Worm (Caenorhabditis elegans) whole organism, L1 larva: ENCODE results near the gene E02C12.11.

Source experiments
- aly-2 ChIP-seq: fragments of 150-350 bp; optimal IDR thresholded peaks from 2 replicates; lab custom pipeline; 2014; ENCODE audit warnings: missing biosample characterization, missing genetic modification characterization
- ceh-90 ChIP-seq: sonication (generic microtip); optimal IDR thresholded peaks from 2 replicates; lab custom pipeline; 2016; ENCODE audit warnings: missing genetic modification characterization, missing compliant biosample characterization
- dpl-1 ChIP-seq, 3 experiments: fragments of 150-350 bp in 2 of 3; sonication (generic microtip) in 1 of 3; optimal IDR thresholded peaks; 2 replicates each; lab custom pipeline; 2014 to 2017; ENCODE audit warnings: missing biosample characterization in 3 of 3, missing genetic modification characterization in 3 of 3, missing genetic modification reagents in 3 of 3
- nhr-12 ChIP-seq: sonication (generic microtip); optimal IDR thresholded peaks from 2 replicates; lab custom pipeline; 2017; ENCODE audit warnings: missing biosample characterization, missing genetic modification characterization
- nhr-77 ChIP-seq: fragments of 150-350 bp; optimal IDR thresholded peaks from 2 replicates; lab custom pipeline; 2014; ENCODE audit warnings: missing biosample characterization, missing genetic modification characterization
- nhr-85 ChIP-seq: sonication (generic microtip); peaks from one replicate; lab custom pipeline; 2016; ENCODE audit warnings: missing genetic modification characterization, inconsistent platforms, missing compliant biosample characterization
- skn-1 ChIP-seq: fragments of 150-350 bp; optimal IDR thresholded peaks from 2 replicates; lab custom pipeline; 2014; ENCODE audit warnings: missing biosample characterization, missing genetic modification characterization
- snpc-4 ChIP-seq: fragments of 150-350 bp; optimal IDR thresholded peaks from 2 replicates; lab custom pipeline; 2014; ENCODE audit warnings: missing biosample characterization, missing genetic modification characterization
- unc-62 ChIP-seq: fragments of 150-350 bp; optimal IDR thresholded peaks from 2 replicates; lab custom pipeline; 2014; ENCODE audit warnings: missing biosample characterization, missing genetic modification reagents, missing genetic modification characterization
- ztf-11 ChIP-seq, 2 experiments: sonication (generic microtip); optimal IDR thresholded peaks; 2 replicates each; lab custom pipeline; 2016 to 2017; ENCODE audit warnings: missing genetic modification characterization in 2 of 2, missing biosample characterization in 1 of 2, missing compliant biosample characterization in 1 of 2

ce11 chrV:9370986-9371385 lies 8.7 kb downstream of the E02C12.11 start, which contains the start of gene E02C12.6:
- TF ChIP-seq nhr-85 (tag; lab: Kevin White, UChicago) (no peak), ztf-11 (tag; optimal IDR thresholded peaks at IDR 0.05; lab: Kevin White, UChicago) (no peak), nhr-12 (tag; lab: Kevin White, UChicago) (no peak), nhr-77 (tag; lab: Kevin White, UChicago) (no peak), skn-1 (no peak), dpl-1 (GFP tag; optimal IDR thresholded peaks at IDR 0.05; lab: Kevin White, UChicago) (no peak), unc-62 (GFP tag; lab: Kevin White, UChicago) (no peak), ceh-90 (no peak), aly-2 (no peak), snpc-4 (tag; lab: Kevin White, UChicago) (no peak)
